Fruit fly (Drosophila melanogaster) whole organism, prepupa: ENCODE results near the gene bsf.

Experiments used
- CG10631 ChIP-seq: fragments of 200-800 bp; sonication (Bioruptor generic); optimal IDR thresholded peaks from 2 replicates; lab custom pipeline; 2016; ENCODE audit warnings: missing biosample characterization, missing genetic modification characterization
- CG11294 ChIP-seq: fragments of 200-800 bp; sonication (Bioruptor generic); IDR thresholded peaks from 2 replicates; pipeline ENCODE4 v1.3.6; 2022; ENCODE audit warnings: missing biosample characterization, missing genetic modification characterization
- CG11762 ChIP-seq: fragments of 200-800 bp; sonication (Bioruptor generic); optimal IDR thresholded peaks from 3 replicates; lab custom pipeline; 2016; ENCODE audit warnings: missing biosample characterization, missing genetic modification characterization; ENCODE audit not compliant: insufficient read depth
- CG15336 ChIP-seq: fragments of 200-800 bp; sonication (Bioruptor generic); IDR thresholded peaks from 2 replicates; pipeline ENCODE4 v1.3.6; 2022; ENCODE audit warnings: missing biosample characterization, missing genetic modification characterization
- CG1621 ChIP-seq: fragments of 200-800 bp; sonication (Bioruptor generic); optimal IDR thresholded peaks from 3 replicates; lab custom pipeline; 2018; ENCODE audit warnings: missing biosample characterization, mild to moderate bottlenecking, missing genetic modification characterization
- CG16779 ChIP-seq: fragments of 200-800 bp; sonication (Bioruptor generic); optimal IDR thresholded peaks from 3 replicates; lab custom pipeline; 2017; ENCODE audit warnings: missing biosample characterization, mild to moderate bottlenecking, missing genetic modification characterization
- CG3032 ChIP-seq: fragments of 200-800 bp; optimal IDR thresholded peaks from 2 replicates; lab custom pipeline; 2019; ENCODE audit warnings: missing biosample characterization, mild to moderate bottlenecking, missing genetic modification characterization, moderate library complexity
- CG32006 ChIP-seq: fragments of 200-800 bp; sonication (Bioruptor generic); optimal IDR thresholded peaks from 3 replicates; lab custom pipeline; 2017; ENCODE audit warnings: missing biosample characterization, mild to moderate bottlenecking, missing genetic modification characterization
- CG34406 ChIP-seq: fragments of 200-800 bp; sonication (Bioruptor generic); optimal IDR thresholded peaks from 3 replicates; lab custom pipeline; 2016; ENCODE audit warnings: missing biosample characterization, missing genetic modification characterization
- CG3919 ChIP-seq: fragments of 200-800 bp; sonication (Bioruptor generic); optimal IDR thresholded peaks from 3 replicates; lab custom pipeline; 2016; ENCODE audit warnings: missing biosample characterization, missing genetic modification characterization
- CG4318 ChIP-seq: fragments of 200-800 bp; sonication (Bioruptor generic); optimal IDR thresholded peaks from 3 replicates; lab custom pipeline; 2017; ENCODE audit warnings: missing biosample characterization, mild to moderate bottlenecking, missing genetic modification characterization
- CG6276 ChIP-seq: fragments of 200-800 bp; sonication (Bioruptor generic); optimal IDR thresholded peaks from 2 replicates; lab custom pipeline; 2017; ENCODE audit warnings: missing biosample characterization, mild to moderate bottlenecking, missing genetic modification characterization
- CG6792 ChIP-seq: fragments of 200-800 bp; sonication (Bioruptor generic); optimal IDR thresholded peaks from 3 replicates; lab custom pipeline; 2016; ENCODE audit warnings: missing biosample characterization, missing genetic modification characterization
- CG6808 ChIP-seq: fragments of 200-800 bp; sonication (Bioruptor generic); optimal IDR thresholded peaks from 3 replicates; lab custom pipeline; 2017; ENCODE audit warnings: missing biosample characterization, missing genetic modification characterization, mild to moderate bottlenecking, moderate library complexity, missing genetic modification reagents
- CG6854 ChIP-seq: fragments of 200-800 bp; sonication (Bioruptor generic); optimal IDR thresholded peaks from 2 replicates; lab custom pipeline; 2017; ENCODE audit warnings: missing biosample characterization, mild to moderate bottlenecking, missing genetic modification characterization
- CG7368 ChIP-seq: fragments of 200-800 bp; sonication (Bioruptor generic); optimal IDR thresholded peaks from 3 replicates; lab custom pipeline; 2016; ENCODE audit warnings: missing biosample characterization, missing genetic modification characterization
- CG8119 ChIP-seq: fragments of 200-800 bp; sonication (Bioruptor generic); IDR thresholded peaks from 3 replicates; pipeline ENCODE4 v1.3.6; 2022; ENCODE audit warnings: missing biosample characterization, missing genetic modification characterization
- CG8632 ChIP-seq: fragments of 200-800 bp; sonication (Bioruptor generic); optimal IDR thresholded peaks from 3 replicates; lab custom pipeline; 2016; ENCODE audit warnings: missing biosample characterization, missing genetic modification characterization
- CG9139 ChIP-seq: fragments of 200-800 bp; sonication (Bioruptor generic); optimal IDR thresholded peaks from 3 replicates; lab custom pipeline; 2017; ENCODE audit warnings: missing biosample characterization, mild to moderate bottlenecking, missing genetic modification characterization
- Eip75B ChIP-seq: fragments of 200-800 bp; sonication (Bioruptor generic); optimal IDR thresholded peaks from 3 replicates; lab custom pipeline; 2016; ENCODE audit warnings: missing biosample characterization, missing genetic modification characterization
- Eip78C ChIP-seq: fragments of 200-800 bp; sonication (Bioruptor generic); peaks from one replicate; lab custom pipeline; 2016; ENCODE audit warnings: missing biosample characterization, missing genetic modification characterization
- Eip93F ChIP-seq: fragments of 200-800 bp; sonication (Bioruptor generic); optimal IDR thresholded peaks from 2 replicates; lab custom pipeline; 2016; ENCODE audit warnings: missing biosample characterization, mild to moderate bottlenecking, missing genetic modification characterization
- Ets21C ChIP-seq: fragments of 200-800 bp; sonication (Bioruptor generic); optimal IDR thresholded peaks from 3 replicates; lab custom pipeline; 2016; ENCODE audit warnings: missing biosample characterization, missing genetic modification characterization
- Ets96B ChIP-seq: fragments of 200-800 bp; optimal IDR thresholded peaks from 2 replicates; lab custom pipeline; 2019; ENCODE audit warnings: missing biosample characterization, mild to moderate bottlenecking, missing genetic modification characterization, moderate library complexity
- Hr38 ChIP-seq: sonication (Bioruptor generic); optimal IDR thresholded peaks from 2 replicates; lab custom pipeline; 2016; ENCODE audit warnings: missing biosample characterization, missing genetic modification characterization
- Hr39 ChIP-seq: fragments of 200-800 bp; sonication (Bioruptor generic); optimal IDR thresholded peaks from 2 replicates; lab custom pipeline; 2016; ENCODE audit warnings: missing biosample characterization, missing genetic modification characterization
- Hr4 ChIP-seq: fragments of 200-800 bp; sonication (Bioruptor generic); optimal IDR thresholded peaks from 3 replicates; lab custom pipeline; 2016; ENCODE audit warnings: missing biosample characterization, missing genetic modification characterization
- Met ChIP-seq: fragments of 200-800 bp; sonication (Bioruptor generic); optimal IDR thresholded peaks from 3 replicates; lab custom pipeline; 2016; ENCODE audit warnings: missing biosample characterization, missing genetic modification characterization
- Sox102F ChIP-seq: fragments of 200-800 bp; sonication (Bioruptor generic); optimal IDR thresholded peaks from 2 replicates; lab custom pipeline; 2016; ENCODE audit warnings: missing biosample characterization, mild to moderate bottlenecking, missing genetic modification characterization
- Sox14 ChIP-seq: fragments of 200-800 bp; sonication (Bioruptor generic); optimal IDR thresholded peaks from 3 replicates; lab custom pipeline; 2016; ENCODE audit warnings: missing biosample characterization, missing genetic modification characterization
- achi ChIP-seq: fragments of 200-800 bp; sonication (Bioruptor generic); optimal IDR thresholded peaks from 3 replicates; lab custom pipeline; 2016; ENCODE audit warnings: missing biosample characterization, missing genetic modification characterization
- acj6 ChIP-seq: fragments of 200-800 bp; sonication (Bioruptor generic); optimal IDR thresholded peaks from 3 replicates; lab custom pipeline; 2016; ENCODE audit warnings: missing biosample characterization, missing genetic modification characterization
- cyc ChIP-seq: fragments of 200-800 bp; sonication (Bioruptor generic); optimal IDR thresholded peaks from 3 replicates; lab custom pipeline; 2016; ENCODE audit warnings: missing biosample characterization, missing genetic modification characterization
- dac ChIP-seq: fragments of 200-800 bp; sonication (Bioruptor generic); optimal IDR thresholded peaks from 2 replicates; lab custom pipeline; 2017; ENCODE audit warnings: missing biosample characterization, mild to moderate bottlenecking, missing genetic modification characterization
- dsx ChIP-seq: fragments of 200-800 bp; optimal IDR thresholded peaks from 3 replicates; lab custom pipeline; 2019; ENCODE audit warnings: missing biosample characterization, mild to moderate bottlenecking, missing genetic modification characterization, moderate library complexity; ENCODE audit not compliant: poor library complexity, severe bottlenecking
- eg ChIP-seq: fragments of 200-800 bp; sonication (Bioruptor generic); IDR thresholded peaks from 3 replicates; pipeline ENCODE4 v1.3.6; 2022; ENCODE audit warnings: missing biosample characterization, missing genetic modification characterization
- esn ChIP-seq: fragments of 200-800 bp; sonication (Bioruptor generic); optimal IDR thresholded peaks from 2 replicates; lab custom pipeline; 2016; ENCODE audit warnings: missing biosample characterization, mild to moderate bottlenecking, missing genetic modification characterization, moderate library complexity
- fd85E ChIP-seq: fragments of 200-800 bp; sonication (Bioruptor generic); optimal IDR thresholded peaks from 3 replicates; lab custom pipeline; 2016; ENCODE audit warnings: missing biosample characterization, missing genetic modification characterization
- fkh ChIP-seq: fragments of 200-800 bp; sonication (Bioruptor generic); optimal IDR thresholded peaks from 3 replicates; lab custom pipeline; 2017; ENCODE audit warnings: missing biosample characterization, mild to moderate bottlenecking, missing genetic modification characterization, moderate library complexity
- net ChIP-seq: fragments of 200-800 bp; sonication (Bioruptor generic); optimal IDR thresholded peaks from 3 replicates; lab custom pipeline; 2016; ENCODE audit warnings: missing biosample characterization, missing genetic modification characterization
- pdm3 ChIP-seq: fragments of 200-800 bp; sonication (Bioruptor generic); optimal IDR thresholded peaks from 3 replicates; lab custom pipeline; 2016; ENCODE audit warnings: missing biosample characterization, missing genetic modification characterization
- salr ChIP-seq, 2 experiments: fragments of 200-800 bp; sonication (Bioruptor generic); optimal IDR thresholded peaks; 3 replicates each; lab custom pipeline; 2016 to 2018; ENCODE audit warnings: missing biosample characterization in 2 of 2, missing genetic modification characterization in 2 of 2, mild to moderate bottlenecking in 1 of 2
- spab ChIP-seq: fragments of 200-800 bp; sonication (Bioruptor generic); optimal IDR thresholded peaks from 2 replicates; lab custom pipeline; 2017; ENCODE audit warnings: missing biosample characterization, mild to moderate bottlenecking, missing genetic modification characterization, missing genetic modification reagents
- svp ChIP-seq: fragments of 200-800 bp; sonication (Bioruptor generic); peaks from one replicate; lab custom pipeline; 2016; ENCODE audit warnings: missing biosample characterization, missing genetic modification characterization
- topi ChIP-seq: fragments of 200-800 bp; sonication (Bioruptor generic); optimal IDR thresholded peaks from 3 replicates; lab custom pipeline; 2016; ENCODE audit warnings: missing biosample characterization, missing genetic modification characterization
- vri ChIP-seq: fragments of 200-800 bp; sonication (Bioruptor generic); optimal IDR thresholded peaks from 3 replicates; lab custom pipeline; 2016; ENCODE audit warnings: missing biosample characterization, mild to moderate bottlenecking, missing genetic modification characterization

Gene bsf

DNA sequence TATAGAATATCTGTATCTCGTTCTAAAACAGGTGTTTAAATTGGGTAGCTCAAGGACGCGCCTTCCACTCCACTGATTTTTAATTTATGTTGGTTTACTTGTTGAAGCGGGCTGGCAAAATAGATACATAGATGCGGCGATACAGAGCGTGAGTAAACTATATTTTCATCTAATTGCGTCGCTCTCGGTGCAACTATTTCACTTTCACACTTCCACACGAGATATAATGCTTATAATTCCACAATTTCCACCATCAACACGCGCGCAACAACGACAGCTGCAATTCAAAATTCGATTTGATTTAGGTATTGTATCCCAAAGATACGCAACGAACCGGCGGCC, 29.6 kb upstream of the bsf start:
- TF ChIP-seq CG9139 (GFP tag; lab: Kevin White, UChicago) (no peak), CG16779 (tag; lab: Kevin White, UChicago) (no peak), CG3919 (GFP tag; lab: Kevin White, UChicago) (no peak), Eip78C (GFP tag; lab: Kevin White, UChicago) (peak; percentile 60), spab (GFP tag; lab: Kevin White, UChicago) (no peak), dsx (GFP tag; lab: Kevin White, UChicago) (no peak), dac (GFP tag; lab: Kevin White, UChicago) (no peak), CG32006 (GFP tag; lab: Kevin White, UChicago) (no peak)
- TF ChIP-seq, all 60 proteins: peak for 1

DNA sequence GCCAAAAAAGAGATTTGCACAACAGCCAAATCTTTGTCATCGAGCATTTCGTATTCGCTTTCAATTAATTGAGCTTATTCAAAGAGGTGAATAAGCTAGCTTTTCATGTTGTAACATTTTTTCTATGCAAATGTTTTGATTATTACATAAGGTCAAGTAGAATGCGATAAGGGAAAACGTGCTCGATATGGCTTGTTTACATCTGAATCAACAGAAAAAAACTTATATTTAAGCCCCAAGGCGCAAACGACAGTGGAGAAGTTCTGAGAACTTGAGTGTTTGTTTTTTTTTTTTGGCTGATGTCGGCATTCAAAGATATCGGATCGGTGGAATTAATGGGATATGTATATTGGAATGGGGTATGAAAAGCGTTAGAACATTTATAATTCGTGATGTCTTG, 28.6 kb upstream of the bsf start:
- TF ChIP-seq CG1621 (tag; lab: Kevin White, UChicago) (no peak), fkh (GFP tag; lab: Kevin White, UChicago) (peak; percentile 58), CG6854 (no peak), CG4318 (GFP tag; lab: Kevin White, UChicago) (no peak), Eip93F (GFP tag; lab: Kevin White, UChicago) (no peak)

DNA sequence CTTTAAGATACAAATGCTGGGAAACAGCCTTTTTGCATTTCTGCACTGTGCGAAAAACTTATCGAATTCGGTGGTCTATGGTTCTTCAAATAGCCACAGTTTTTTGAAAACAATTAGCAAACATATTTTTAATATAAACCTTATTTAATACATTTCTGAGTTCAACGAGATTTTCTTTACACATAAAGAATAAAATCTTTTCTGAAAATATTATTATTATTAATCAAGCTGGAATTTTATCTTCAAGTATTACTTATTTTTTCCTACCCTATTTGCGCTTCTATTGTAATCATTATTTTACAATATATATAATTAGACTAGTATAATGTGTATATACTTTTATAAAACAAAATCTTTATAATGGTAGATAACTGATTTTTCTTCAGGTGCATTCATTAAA, 27.8 kb upstream of the bsf start:
- peak; percentile 76 for TF ChIP-seq svp (GFP tag; lab: Kevin White, UChicago)
- TF ChIP-seq CG32006 (GFP tag; lab: Kevin White, UChicago), result peak; percentile 90
- TF ChIP-seq esn (GFP tag; lab: Kevin White, UChicago), result peak; percentile 57
- peak; percentile 57 for TF ChIP-seq CG6792 (GFP tag; lab: Kevin White, UChicago)
- TF ChIP-seq Ets96B (tag; lab: Kevin White, UChicago), result peak; percentile 72
- no peak for TF ChIP-seq Hr38 (GFP tag; lab: Kevin White, UChicago)
- TF ChIP-seq acj6, result peak; percentile 64
- peak; percentile 5 for TF ChIP-seq CG9139 (GFP tag; lab: Kevin White, UChicago)
- peak; percentile 18 for TF ChIP-seq CG7368 (GFP tag; lab: Kevin White, UChicago)
- TF ChIP-seq dsx (GFP tag; lab: Kevin White, UChicago), result peak; percentile 23
- peak; percentile 61 for TF ChIP-seq pdm3 (GFP tag; lab: Kevin White, UChicago)
- TF ChIP-seq net (GFP tag; lab: Kevin White, UChicago), result peak; percentile 46
- no peak for TF ChIP-seq CG11294 (GFP tag; lab: Robert Waterston, UW)
- TF ChIP-seq CG11762, result no peak
- TF ChIP-seq Hr4, result peak; percentile 57
- no peak for TF ChIP-seq vri (GFP tag; lab: Kevin White, UChicago)
- no peak for TF ChIP-seq CG1621 (tag; lab: Kevin White, UChicago)
- TF ChIP-seq CG4318 (GFP tag; lab: Kevin White, UChicago), result peak; percentile 70
- peak; percentile 75 for TF ChIP-seq CG6808
- peak; percentile 72 for TF ChIP-seq CG3032 (tag; lab: Kevin White, UChicago)
- TF ChIP-seq fkh (GFP tag; lab: Kevin White, UChicago), result no peak
- TF ChIP-seq cyc (GFP tag; lab: Kevin White, UChicago), result peak; percentile 6
- peak; percentile 54 for TF ChIP-seq Met (GFP tag; lab: Kevin White, UChicago)
- TF ChIP-seq eg (GFP tag; lab: Robert Waterston, UW), result peak; percentile 40; the same call in 2 of the 3 replicates
- peak; percentile 25 for TF ChIP-seq Eip75B (GFP tag; lab: Kevin White, UChicago)
- TF ChIP-seq Ets21C (GFP tag; lab: Kevin White, UChicago), result no peak
- peak; percentile 75 for TF ChIP-seq CG8119 (GFP tag; lab: Robert Waterston, UW)
- TF ChIP-seq spab (GFP tag; lab: Kevin White, UChicago), result peak; percentile 70
- TF ChIP-seq Sox102F (GFP tag; lab: Kevin White, UChicago), result peak; percentile 33
- TF ChIP-seq CG34406 (GFP tag; lab: Kevin White, UChicago), result peak; percentile 75
- TF ChIP-seq topi (GFP tag; lab: Kevin White, UChicago), result peak; percentile 30
- peak; percentile 77 for TF ChIP-seq CG10631
- no peak for TF ChIP-seq fd85E (GFP tag; lab: Kevin White, UChicago)
- no peak for TF ChIP-seq dac (GFP tag; lab: Kevin White, UChicago)
- no peak for TF ChIP-seq Eip93F (GFP tag; lab: Kevin White, UChicago)
- TF ChIP-seq CG6276 (GFP tag; lab: Kevin White, UChicago), result peak; percentile 64
- peak; percentile 52 for TF ChIP-seq CG3919 (GFP tag; lab: Kevin White, UChicago)
- TF ChIP-seq CG15336, result peak; percentile 71
- peak in 1 of 2 experiments; percentile 71 for TF ChIP-seq salr (GFP tag; optimal IDR thresholded peaks at IDR 0.05; lab: Kevin White, UChicago)
- peak; percentile 64 for TF ChIP-seq achi (GFP tag; lab: Kevin White, UChicago)
- TF ChIP-seq Sox14 (GFP tag; lab: Kevin White, UChicago), result peak; percentile 33
- TF ChIP-seq CG8632, result peak; percentile 79
- no peak for TF ChIP-seq Hr39 (GFP tag; lab: Kevin White, UChicago)
